Worm (Caenorhabditis elegans) whole organism, L4 larva: ENCODE measurements around the gene mes-6.
A peak's percentile ranks its signal among the peaks of the same experiment; 100 is the strongest.

Source experiments
- T20F7.1 ChIP-seq: fragments of 200-800 bp; sonication (Bioruptor generic); optimal IDR thresholded peaks from 2 replicates; lab custom pipeline; 2018; ENCODE audit warnings: mild to moderate bottlenecking, missing genetic modification characterization, missing compliant biosample characterization
- T26A8.4 ChIP-seq: fragments of 200-800 bp; sonication (Bioruptor generic); IDR thresholded peaks from 2 replicates; pipeline ENCODE4 v1.3.6; 2022; ENCODE audit warnings: missing genetic modification characterization, missing compliant biosample characterization
- ZK337.2 ChIP-seq: fragments of 200-800 bp; sonication (Bioruptor generic); IDR thresholded peaks from 2 replicates; pipeline ENCODE4 v1.3.6; 2022; ENCODE audit warnings: missing genetic modification reagents, missing genetic modification characterization, missing compliant biosample characterization
- ZK546.5 ChIP-seq, 2 experiments: sonication (generic microtip); optimal IDR thresholded peaks; 2 replicates each; lab custom pipeline; 2017; ENCODE audit warnings: missing biosample characterization in 2 of 2, missing genetic modification characterization in 2 of 2
- aha-1 ChIP-seq: fragments of 150-350 bp; peaks from one replicate; lab custom pipeline; 2014; ENCODE audit warnings: missing biosample characterization, missing genetic modification characterization
- attf-4 ChIP-seq: sonication (generic microtip); optimal IDR thresholded peaks from 3 replicates; lab custom pipeline; 2017; ENCODE audit warnings: missing biosample characterization, missing genetic modification characterization
- ceh-20 ChIP-seq: fragments of 200-800 bp; sonication (Bioruptor generic); IDR thresholded peaks from 2 replicates; pipeline ENCODE4 v1.3.6; 2022; ENCODE audit warnings: missing genetic modification reagents, missing genetic modification characterization, missing compliant biosample characterization
- ceh-82 ChIP-seq: sonication (generic microtip); optimal IDR thresholded peaks from 2 replicates; lab custom pipeline; 2017; ENCODE audit warnings: missing biosample characterization, missing genetic modification characterization
- cey-2 ChIP-seq: sonication (generic microtip); optimal IDR thresholded peaks from 3 replicates; lab custom pipeline; 2017; ENCODE audit warnings: missing genetic modification characterization, mild to moderate bottlenecking, missing compliant biosample characterization, antibody characterized with exemption, borderline replicate concordance; ENCODE audit not compliant: insufficient read depth
- ctbp-1 ChIP-seq: fragments of 200-800 bp; sonication (Bioruptor generic); IDR thresholded peaks from 2 replicates; pipeline ENCODE4 v1.3.6; 2022; ENCODE audit warnings: missing genetic modification reagents, missing genetic modification characterization, missing compliant biosample characterization
- daf-16 ChIP-seq, 3 experiments: sonication (generic microtip); optimal IDR thresholded peaks; 2 replicates each; lab custom pipeline; 2016 to 2017; ENCODE audit warnings: missing genetic modification characterization in 3 of 3, missing genetic modification reagents in 3 of 3, mild to moderate bottlenecking in 2 of 3, missing compliant biosample characterization in 2 of 3, missing biosample characterization in 1 of 3, moderate library complexity in 1 of 3
- daf-8 ChIP-seq: fragments of 200-800 bp; sonication (Bioruptor generic); IDR thresholded peaks from 2 replicates; pipeline ENCODE4 v1.3.6; 2022; ENCODE audit warnings: missing genetic modification characterization, missing compliant biosample characterization
- dmd-6 ChIP-seq: fragments of 200-800 bp; sonication (Bioruptor generic); IDR thresholded peaks from 2 replicates; pipeline ENCODE4 v1.3.6; 2022; ENCODE audit warnings: missing genetic modification reagents, missing genetic modification characterization, missing compliant biosample characterization
- dve-1 ChIP-seq: sonication (generic microtip); optimal IDR thresholded peaks from 2 replicates; lab custom pipeline; 2017; ENCODE audit warnings: antibody characterized with exemption, mild to moderate bottlenecking, missing genetic modification characterization, missing compliant biosample characterization; ENCODE audit not compliant: insufficient read depth
- egl-27 ChIP-seq: sonication (generic microtip); optimal IDR thresholded peaks from 3 replicates; lab custom pipeline; 2017; ENCODE audit warnings: missing biosample characterization, missing genetic modification reagents, missing genetic modification characterization
- egl-43 ChIP-seq: fragments of 200-800 bp; sonication (Bioruptor generic); IDR thresholded peaks from 2 replicates; pipeline ENCODE4 v1.3.6; 2022; ENCODE audit warnings: missing genetic modification reagents, missing genetic modification characterization, missing compliant biosample characterization
- hif-1 ChIP-seq, 2 experiments: sonication (generic microtip); optimal IDR thresholded peaks; 2 replicates each; lab custom pipeline; 2016 to 2017; ENCODE audit warnings: missing compliant biosample characterization in 2 of 2, missing genetic modification characterization in 2 of 2, missing genetic modification reagents in 2 of 2, missing genotype in 2 of 2, mild to moderate bottlenecking in 1 of 2
- hlh-11 ChIP-seq: fragments of 200-800 bp; sonication (Bioruptor generic); optimal IDR thresholded peaks from 2 replicates; lab custom pipeline; 2018; ENCODE audit warnings: mild to moderate bottlenecking, missing genetic modification characterization, missing compliant biosample characterization
- hlh-30 ChIP-seq: sonication (generic microtip); optimal IDR thresholded peaks from 2 replicates; lab custom pipeline; 2017; ENCODE audit warnings: antibody characterized with exemption, mild to moderate bottlenecking, missing genetic modification characterization, missing compliant biosample characterization; ENCODE audit not compliant: insufficient read depth
- hmg-1.1 ChIP-seq: fragments of 200-800 bp; sonication (Bioruptor generic); IDR thresholded peaks from 2 replicates; pipeline ENCODE4 v1.3.6; 2022; ENCODE audit warnings: missing genetic modification reagents, missing genetic modification characterization, missing compliant biosample characterization
- jun-1 ChIP-seq: fragments of 150-350 bp; optimal IDR thresholded peaks from 2 replicates; lab custom pipeline; 2014; ENCODE audit warnings: missing biosample characterization, missing genetic modification reagents, missing genetic modification characterization
- lim-7 ChIP-seq: fragments of 200-800 bp; sonication (Bioruptor generic); IDR thresholded peaks from 2 replicates; pipeline ENCODE4 v1.3.6; 2022; ENCODE audit warnings: missing genetic modification characterization, missing compliant biosample characterization
- lin-38 ChIP-seq: fragments of 200-800 bp; sonication (Bioruptor generic); IDR thresholded peaks from 2 replicates; pipeline ENCODE4 v1.3.6; 2022; ENCODE audit warnings: missing genetic modification reagents, missing genetic modification characterization, missing compliant biosample characterization
- madf-5 ChIP-seq, 2 experiments: fragments of 200-800 bp; sonication (Bioruptor generic); IDR thresholded peaks; 2 replicates each; pipeline ENCODE4 v1.3.6; 2022; ENCODE audit warnings: missing compliant biosample characterization in 2 of 2, missing genetic modification characterization in 2 of 2
- madf-9 ChIP-seq: fragments of 200-800 bp; sonication (Bioruptor generic); conservative IDR thresholded peaks from 2 replicates; pipeline ENCODE4 v1.3.6; 2022; ENCODE audit warnings: missing genetic modification reagents, missing genetic modification characterization, missing compliant biosample characterization
- mdl-1 ChIP-seq, 2 experiments: fragments of 150-350 bp in 1 of 2; sonication (generic microtip) in 1 of 2; optimal IDR thresholded peaks; 2 replicates each; lab custom pipeline; 2014 to 2017; ENCODE audit warnings: missing biosample characterization in 2 of 2, missing genetic modification characterization in 2 of 2
- mxl-2 ChIP-seq: fragments of 200-800 bp; sonication (Bioruptor generic); conservative IDR thresholded peaks from 2 replicates; pipeline ENCODE4 v1.3.6; 2022; ENCODE audit warnings: missing genetic modification reagents, missing genetic modification characterization, missing compliant biosample characterization
- nhr-102 ChIP-seq: sonication (generic microtip); optimal IDR thresholded peaks from 2 replicates; lab custom pipeline; 2016; ENCODE audit warnings: mild to moderate bottlenecking, missing genetic modification characterization, moderate library complexity, missing compliant biosample characterization
- nhr-111 ChIP-seq: fragments of 200-800 bp; sonication (Bioruptor generic); optimal IDR thresholded peaks from 2 replicates; lab custom pipeline; 2018; ENCODE audit warnings: mild to moderate bottlenecking, missing genetic modification characterization, missing compliant biosample characterization
- nhr-237 ChIP-seq: sonication (generic microtip); optimal IDR thresholded peaks from 2 replicates; lab custom pipeline; 2017; ENCODE audit warnings: missing biosample characterization, missing genetic modification characterization
- nhr-25 ChIP-seq: sonication (generic microtip); optimal IDR thresholded peaks from 2 replicates; lab custom pipeline; 2017; ENCODE audit warnings: missing genetic modification characterization, mild to moderate bottlenecking, missing compliant biosample characterization, antibody characterized with exemption, moderate library complexity, borderline replicate concordance; ENCODE audit not compliant: insufficient read depth
- nhr-28 ChIP-seq: fragments of 150-350 bp; optimal IDR thresholded peaks from 2 replicates; lab custom pipeline; 2014; ENCODE audit warnings: missing biosample characterization, missing genetic modification characterization
- nhr-6 ChIP-seq: fragments of 150-350 bp; optimal IDR thresholded peaks from 2 replicates; lab custom pipeline; 2014; ENCODE audit warnings: missing biosample characterization, missing genetic modification characterization
- nhr-76 ChIP-seq: fragments of 150-350 bp; optimal IDR thresholded peaks from 2 replicates; lab custom pipeline; 2014; ENCODE audit warnings: missing biosample characterization, missing genetic modification characterization
- nhr-77 ChIP-seq: fragments of 150-350 bp; optimal IDR thresholded peaks from 2 replicates; lab custom pipeline; 2014; ENCODE audit warnings: missing biosample characterization, missing genetic modification characterization
- pqm-1 ChIP-seq: sonication (generic microtip); optimal IDR thresholded peaks from 2 replicates; lab custom pipeline; 2017; ENCODE audit warnings: missing biosample characterization, missing genetic modification characterization
- set-16 ChIP-seq: fragments of 200-800 bp; sonication (Bioruptor generic); IDR thresholded peaks from 2 replicates; pipeline ENCODE4 v1.3.6; 2022; ENCODE audit warnings: missing genetic modification reagents, missing genetic modification characterization, missing compliant biosample characterization
- snpc-1.2 ChIP-seq: fragments of 200-800 bp; sonication (Bioruptor generic); IDR thresholded peaks from 2 replicates; pipeline ENCODE4 v1.3.6; 2022; ENCODE audit warnings: missing genetic modification reagents, missing genetic modification characterization, missing compliant biosample characterization
- tag-97 ChIP-seq: fragments of 200-800 bp; sonication (Bioruptor generic); IDR thresholded peaks from 2 replicates; pipeline ENCODE4 v1.3.6; 2022; ENCODE audit warnings: missing genetic modification characterization, missing compliant biosample characterization
- tra-1 ChIP-seq: fragments of 200-800 bp; sonication (Bioruptor generic); IDR thresholded peaks from 2 replicates; pipeline ENCODE4 v1.3.6; 2022; ENCODE audit warnings: missing genetic modification reagents, missing genetic modification characterization, missing compliant biosample characterization
- unc-130 ChIP-seq: sonication (generic microtip); optimal IDR thresholded peaks from 2 replicates; lab custom pipeline; 2016; ENCODE audit warnings: missing genetic modification reagents, missing genetic modification characterization, missing compliant biosample characterization
- unc-39 ChIP-seq: sonication (generic microtip); optimal IDR thresholded peaks from 2 replicates; lab custom pipeline; 2017; ENCODE audit warnings: missing biosample characterization, missing genetic modification characterization
- unc-62 ChIP-seq, 3 experiments: fragments of 150-350 bp in 1 of 3; sonication (generic microtip); optimal IDR thresholded peaks in 2 of 3; peaks in 1 of 3; 1 replicate in 1 of 3; 2 replicates in 2 of 3; lab custom pipeline; 2014 to 2017; ENCODE audit warnings: missing biosample characterization in 3 of 3, missing genetic modification characterization in 3 of 3, missing genetic modification reagents in 3 of 3, missing genotype in 1 of 3
- zip-11 ChIP-seq: fragments of 200-800 bp; sonication (Bioruptor generic); IDR thresholded peaks from 2 replicates; pipeline ENCODE4 v1.3.6; 2022; ENCODE audit warnings: missing genetic modification characterization, missing compliant biosample characterization
- ztf-11 ChIP-seq: fragments of 150-350 bp; optimal IDR thresholded peaks from 2 replicates; lab custom pipeline; 2014; ENCODE audit warnings: missing biosample characterization, missing genetic modification characterization

Gene mes-6

ce11 chrIV:8534997-8535414, 23.9 kb downstream of the mes-6 start (continued):
- TF ChIP-seq cey-2 (tag; lab: Kevin White, UChicago) (peak; percentile 92), tra-1 (peak; percentile 40; the same call in 1 of the 2 replicates), attf-4 (tag; lab: Kevin White, UChicago) (no peak), set-16 (no peak), pqm-1 (tag; lab: Kevin White, UChicago) (peak; percentile 35), nhr-237 (no peak), hmg-1.1 (GFP tag; lab: Robert Waterston, UW) (peak; percentile 42), hif-1 (tag; optimal IDR thresholded peaks at IDR 0.05; lab: Kevin White, UChicago) (peak in 1 of 2 experiments; percentile 54), nhr-28 (tag; lab: Kevin White, UChicago) (peak; percentile 80), hlh-11 (tag; lab: Kevin White, UChicago) (peak; percentile 91), T20F7.1 (GFP tag; lab: Kevin White, UChicago) (no peak), egl-43 (GFP tag; lab: Robert Waterston, UW) (no peak), dmd-6 (GFP tag; lab: Robert Waterston, UW) (peak; percentile 91), madf-9 (GFP tag; lab: Robert Waterston, UW) (no peak), nhr-102 (no peak), daf-8 (GFP tag; lab: Robert Waterston, UW) (no peak), hlh-30 (tag; lab: Kevin White, UChicago) (peak; percentile 92), unc-39 (tag; lab: Kevin White, UChicago) (no peak), lim-7 (GFP tag; lab: Robert Waterston, UW) (no peak), ceh-20 (peak; percentile 72), nhr-77 (no peak), lin-38 (GFP tag; lab: Robert Waterston, UW) (no peak), dve-1 (peak; percentile 87), unc-62 (GFP tag; optimal IDR thresholded peaks at IDR 0.05 in 1 of 2; lab: Kevin White, UChicago) (peak in 1 of 2 experiments; percentile 71), unc-62 (tag; optimal IDR thresholded peaks at IDR 0.05; lab: Kevin White, UChicago) (no peak), T26A8.4 (GFP tag; lab: Robert Waterston, UW) (peak; percentile 19; the same call in 1 of the 2 replicates), jun-1 (tag; lab: Kevin White, UChicago) (no peak), tag-97 (GFP tag; lab: Robert Waterston, UW) (no peak), madf-5 (GFP tag; IDR thresholded peaks at IDR 0.05; lab: Robert Waterston, UW) (no peak), ceh-82 (tag; lab: Kevin White, UChicago) (no peak), mdl-1 (tag; optimal IDR thresholded peaks at IDR 0.05; lab: Kevin White, UChicago) (peak; percentile 78 to 88), ZK546.5 (tag; optimal IDR thresholded peaks at IDR 0.05; lab: Kevin White, UChicago) (no peak)

ce11 chrIV:8535946-8536345, 24.9 kb downstream of the mes-6 start:
- TF ChIP-seq lin-38 (GFP tag; lab: Robert Waterston, UW): 0 out of 2 replicates have a peak, but pooled peaks have one; percentile 6
- TF ChIP-seq daf-16 (GFP tag; optimal IDR thresholded peaks at IDR 0.05; lab: Kevin White, UChicago): no peak
- TF ChIP-seq daf-16 (tag; optimal IDR thresholded peaks at IDR 0.05; lab: Kevin White, UChicago): peak; percentile 20
- TF ChIP-seq ceh-82 (tag; lab: Kevin White, UChicago): no peak
- peak; percentile 94 for TF ChIP-seq aha-1 (tag; lab: Kevin White, UChicago)
- TF ChIP-seq, all 104 proteins: peak for 3

DNA sequence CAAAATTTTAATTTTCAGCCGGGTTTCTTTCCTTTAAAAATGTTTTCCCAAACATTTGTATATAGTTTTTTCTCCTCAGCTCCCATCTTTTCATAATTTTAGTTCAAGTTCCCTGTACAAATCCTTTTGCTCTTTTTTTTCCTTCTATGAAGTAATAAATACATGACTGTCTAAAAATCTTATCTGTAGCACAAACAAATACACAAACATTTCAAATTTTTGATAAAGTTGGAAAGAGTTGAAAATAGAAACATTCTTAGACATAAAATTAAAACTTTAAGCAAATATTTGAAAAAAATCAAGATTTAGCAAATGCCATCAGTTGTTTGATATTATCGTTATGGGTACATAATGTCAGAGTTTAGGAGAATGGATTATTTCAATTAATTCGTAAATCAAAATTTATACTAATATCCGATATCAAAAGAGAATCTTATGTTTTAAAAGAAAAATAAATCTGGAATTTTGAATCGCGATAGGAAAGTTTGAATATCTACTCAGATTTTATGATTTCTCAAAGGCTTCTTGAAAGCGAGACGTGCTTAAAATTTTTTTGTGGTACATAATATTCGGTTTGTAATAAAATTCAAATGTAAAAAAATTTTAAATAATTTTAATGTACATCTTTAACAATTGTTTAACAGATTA, 27.1 kb downstream of the mes-6 start:
- TF ChIP-seq unc-62 (GFP tag; optimal IDR thresholded peaks at IDR 0.05 in 1 of 2; lab: Kevin White, UChicago) (no peak), unc-62 (tag; optimal IDR thresholded peaks at IDR 0.05; lab: Kevin White, UChicago) (no peak), nhr-25 (tag; lab: Kevin White, UChicago) (no peak), daf-16 (GFP tag; optimal IDR thresholded peaks at IDR 0.05; lab: Kevin White, UChicago) (peak in 1 of 2 experiments; percentile 38), daf-16 (tag; optimal IDR thresholded peaks at IDR 0.05; lab: Kevin White, UChicago) (peak; percentile 50), ztf-11 (tag; lab: Kevin White, UChicago) (no peak), egl-27 (tag; lab: Kevin White, UChicago) (no peak), zip-11 (GFP tag; lab: Robert Waterston, UW) (no peak), ZK337.2 (GFP tag; lab: Robert Waterston, UW) (0 out of 2 replicates have a peak, but pooled peaks have one; percentile 33), unc-130 (GFP tag; lab: Kevin White, UChicago) (no peak), ctbp-1 (no peak), snpc-1.2 (GFP tag; lab: Robert Waterston, UW) (no peak), pqm-1 (tag; lab: Kevin White, UChicago) (no peak), nhr-76 (tag; lab: Kevin White, UChicago) (no peak), nhr-6 (no peak), nhr-237 (no peak), mxl-2 (GFP tag; lab: Robert Waterston, UW) (no peak), nhr-111 (GFP tag; lab: Kevin White, UChicago) (no peak)
